Worm (Caenorhabditis elegans) whole organism, late embryonic: ENCODE measurements around the gene oac-40.

Experiments
- ama-1 ChIP-seq: fragments of 150-350 bp; optimal IDR thresholded peaks from 2 replicates; lab custom pipeline; 2014
- che-1 ChIP-seq: sonication (generic microtip); optimal IDR thresholded peaks from 2 replicates; lab custom pipeline; 2016; ENCODE audit warnings: mild to moderate bottlenecking, missing genetic modification characterization, missing compliant biosample characterization
- ets-4 ChIP-seq: sonication (generic microtip); optimal IDR thresholded peaks from 2 replicates; lab custom pipeline; 2016; ENCODE audit warnings: missing genetic modification characterization, missing compliant biosample characterization
- nhr-232 ChIP-seq: sonication (generic microtip); optimal IDR thresholded peaks from 2 replicates; lab custom pipeline; 2016; ENCODE audit warnings: missing genetic modification characterization, missing compliant biosample characterization
- npax-4 ChIP-seq: sonication (generic microtip); optimal IDR thresholded peaks from 2 replicates; lab custom pipeline; 2016; ENCODE audit warnings: missing genetic modification characterization, missing compliant biosample characterization
- pat-9 ChIP-seq: fragments of 200-800 bp; sonication (Bioruptor generic); optimal IDR thresholded peaks from 2 replicates; lab custom pipeline; 2018; ENCODE audit warnings: mild to moderate bottlenecking, missing genetic modification characterization, moderate library complexity, missing compliant biosample characterization
- pha-4 ChIP-seq: fragments of 150-350 bp; optimal IDR thresholded peaks from 2 replicates; lab custom pipeline; 2018; ENCODE audit warnings: missing biosample characterization, missing genetic modification reagents, missing genetic modification characterization
- zip-5 ChIP-seq: sonication (generic microtip); optimal IDR thresholded peaks from 2 replicates; lab custom pipeline; 2016; ENCODE audit warnings: missing genetic modification characterization, missing compliant biosample characterization
- ztf-16 ChIP-seq: sonication (generic microtip); optimal IDR thresholded peaks from 2 replicates; lab custom pipeline; 2017; ENCODE audit warnings: missing genetic modification characterization, missing compliant biosample characterization

- no peak for TF ChIP-seq npax-4 (tag; lab: Kevin White, UChicago)
- no peak for TF ChIP-seq pat-9 (tag; lab: Kevin White, UChicago)
- TF ChIP-seq che-1 (tag; lab: Kevin White, UChicago): no peak
- TF ChIP-seq nhr-232 (tag; lab: Kevin White, UChicago): no peak
- TF ChIP-seq pha-4: no peak
- no peak for TF ChIP-seq zip-5 (tag; lab: Kevin White, UChicago)
- no peak for TF ChIP-seq ets-4 (tag; lab: Kevin White, UChicago)
- TF ChIP-seq ztf-16 (tag; lab: Kevin White, UChicago): no peak
- TF ChIP-seq ama-1 (lab: Kevin White, UChicago): no peak
Observed at ce11 chrV:8977895-8978294, 38.7 kb upstream of the oac-40 start.
